Fruit fly (Drosophila melanogaster) S2 (cell line): Measurements from ENCODE around the gene CG9135.

Experiments used
- CG8478 ChIP-seq: fragments of >200 bp; optimal IDR thresholded peaks from 2 replicates; lab custom pipeline; 2018
- CTCF ChIP-seq, 2 experiments: fragments of >200 bp; optimal IDR thresholded peaks; 2 replicates each; lab custom pipeline; 2018

DNA sequence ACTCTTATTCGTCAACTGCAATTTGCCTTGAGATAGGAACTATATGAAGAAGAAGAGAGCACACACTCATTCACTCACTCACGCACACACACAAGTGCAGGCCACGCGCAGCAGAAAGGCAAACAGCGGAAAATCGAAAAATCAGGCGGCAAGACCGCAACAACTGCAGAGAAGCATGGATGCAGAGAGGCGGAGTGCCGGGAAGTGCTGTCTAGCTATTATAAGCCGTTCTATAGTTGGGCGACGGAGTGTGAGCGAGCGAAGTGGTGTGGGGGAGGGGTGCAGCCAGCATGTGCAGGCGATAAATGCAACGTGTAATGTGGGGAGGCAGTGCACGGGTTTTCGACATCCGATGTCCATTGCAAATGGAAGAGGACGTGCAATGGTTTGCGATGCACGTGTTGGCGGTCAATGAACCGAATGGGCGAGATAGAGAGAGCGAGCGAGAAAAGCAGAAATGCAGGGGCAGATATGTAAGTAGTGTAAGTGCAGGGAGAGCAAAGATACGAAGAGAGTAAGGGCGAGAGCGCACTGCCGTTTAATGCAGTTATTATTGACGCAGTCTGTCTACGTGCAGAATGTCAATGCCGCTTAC, 28.3 kb downstream of the CG9135 start:
- TF ChIP-seq CG8478 (lab: Kevin White, UChicago) (no peak), CTCF (optimal IDR thresholded peaks at IDR 0.05; lab: Kevin White, UChicago) (no peak)
